Worm (Caenorhabditis elegans): ENCODE measurements around the gene lgc-11.

lgc-11 gene

ce11 chrX:7455960-7456359, 50.5 kb downstream of the lgc-11 start:
- TF ChIP-seq unc-62 (GFP tag; optimal IDR thresholded peaks at IDR 0.05) = no peak
